Worm (Caenorhabditis elegans) whole organism, young adult: ENCODE results near the gene idpa-2.

Experiments
- B0019.2 ChIP-seq: fragments of 200-800 bp; sonication (Bioruptor generic); conservative IDR thresholded peaks from 2 replicates; pipeline ENCODE4 v1.3.6; 2022; ENCODE audit warnings: missing genetic modification reagents, missing genetic modification characterization, missing compliant biosample characterization
- B0035.1 ChIP-seq: sonication (generic microtip); optimal IDR thresholded peaks from 2 replicates; lab custom pipeline; 2016; ENCODE audit warnings: missing genetic modification characterization, mild to moderate bottlenecking, missing compliant biosample characterization, missing genotype, missing genetic modification reagents
- B0261.1 ChIP-seq: sonication (generic microtip); optimal IDR thresholded peaks from 2 replicates; lab custom pipeline; 2016; ENCODE audit warnings: mild to moderate bottlenecking, missing genetic modification characterization, moderate library complexity, missing compliant biosample characterization
- F10E7.11 ChIP-seq: sonication (generic microtip); optimal IDR thresholded peaks from 2 replicates; lab custom pipeline; 2017; ENCODE audit warnings: mild to moderate bottlenecking, missing genetic modification characterization, moderate library complexity, missing compliant biosample characterization
- F37B4.10 ChIP-seq: fragments of 200-800 bp; sonication (Bioruptor generic); IDR thresholded peaks from 2 replicates; pipeline ENCODE4 v1.3.6; 2022; ENCODE audit warnings: missing genetic modification characterization, missing compliant biosample characterization
- F39B2.1 ChIP-seq: fragments of 200-800 bp; sonication (Bioruptor generic); IDR thresholded peaks from 2 replicates; pipeline ENCODE4 v1.3.6; 2022; ENCODE audit warnings: missing genetic modification reagents, missing genetic modification characterization, missing compliant biosample characterization
- F57A8.1 ChIP-seq: fragments of 200-800 bp; sonication (Bioruptor generic); optimal IDR thresholded peaks from 2 replicates; lab custom pipeline; 2018; ENCODE audit warnings: mild to moderate bottlenecking, missing genetic modification characterization, moderate library complexity, missing compliant biosample characterization
- K12H6.12 ChIP-seq: fragments of 200-800 bp; sonication (Bioruptor generic); optimal IDR thresholded peaks from 2 replicates; lab custom pipeline; 2018; ENCODE audit warnings: mild to moderate bottlenecking, missing genetic modification characterization, missing compliant biosample characterization
- T26A5.8 ChIP-seq: sonication (generic microtip); optimal IDR thresholded peaks from 2 replicates; lab custom pipeline; 2016; ENCODE audit warnings: missing genetic modification characterization, missing compliant biosample characterization
- Y79H2A.3 ChIP-seq: fragments of 200-800 bp; sonication (Bioruptor generic); conservative IDR thresholded peaks from 2 replicates; pipeline ENCODE4 v1.3.6; 2022; ENCODE audit warnings: missing genetic modification reagents, missing genetic modification characterization, missing compliant biosample characterization
- attf-6 ChIP-seq: fragments of 200-800 bp; sonication (Bioruptor generic); IDR thresholded peaks from 2 replicates; pipeline ENCODE4 v1.3.6; 2022; ENCODE audit warnings: missing genetic modification reagents, missing genetic modification characterization, missing compliant biosample characterization
- bed-1 ChIP-seq: fragments of 200-800 bp; sonication (Bioruptor generic); IDR thresholded peaks from 2 replicates; pipeline ENCODE4 v1.3.6; 2022; ENCODE audit warnings: missing genetic modification reagents, missing genetic modification characterization, missing compliant biosample characterization
- bed-2 ChIP-seq: fragments of 200-800 bp; sonication (Bioruptor generic); IDR thresholded peaks from 2 replicates; pipeline ENCODE4 v1.3.6; 2022; ENCODE audit warnings: missing genetic modification reagents, missing genetic modification characterization, missing compliant biosample characterization
- cebp-1 ChIP-seq, 2 experiments: fragments of 200-800 bp in 1 of 2; sonication (Bioruptor generic) in 1 of 2; sonication (generic microtip) in 1 of 2; IDR thresholded peaks in 1 of 2; optimal IDR thresholded peaks in 1 of 2; 2 replicates each; pipeline versions ENCODE4 v1.3.6 to Lab custom; 2017 to 2022; ENCODE audit warnings: missing compliant biosample characterization in 2 of 2, missing genetic modification characterization in 2 of 2, mild to moderate bottlenecking in 1 of 2, missing genetic modification reagents in 1 of 2, moderate library complexity in 1 of 2
- ceh-27 ChIP-seq: fragments of 200-800 bp; sonication (Bioruptor generic); optimal IDR thresholded peaks from 2 replicates; lab custom pipeline; 2018; ENCODE audit warnings: mild to moderate bottlenecking, missing genetic modification characterization, moderate library complexity, missing compliant biosample characterization
- ceh-58 ChIP-seq: fragments of 200-800 bp; sonication (Bioruptor generic); IDR thresholded peaks from 2 replicates; pipeline ENCODE4 v1.3.6; 2022; ENCODE audit warnings: missing genetic modification characterization, missing compliant biosample characterization
- chd-7 ChIP-seq: sonication (generic microtip); optimal IDR thresholded peaks from 2 replicates; lab custom pipeline; 2016; ENCODE audit warnings: mild to moderate bottlenecking, missing genetic modification characterization, moderate library complexity, missing compliant biosample characterization
- ets-4 ChIP-seq: fragments of 200-800 bp; sonication (Bioruptor generic); optimal IDR thresholded peaks from 2 replicates; lab custom pipeline; 2018; ENCODE audit warnings: mild to moderate bottlenecking, missing genetic modification characterization, missing compliant biosample characterization
- gei-17 ChIP-seq: fragments of 200-800 bp; sonication (Bioruptor generic); optimal IDR thresholded peaks from 2 replicates; lab custom pipeline; 2018; ENCODE audit warnings: mild to moderate bottlenecking, missing genetic modification characterization, missing compliant biosample characterization
- hlh-12 ChIP-seq: sonication (generic microtip); optimal IDR thresholded peaks from 2 replicates; lab custom pipeline; 2016; ENCODE audit warnings: missing genetic modification characterization, missing compliant biosample characterization
- hlh-26 ChIP-seq: fragments of 200-800 bp; sonication (Bioruptor generic); conservative IDR thresholded peaks from 2 replicates; pipeline ENCODE4 v1.3.6; 2022; ENCODE audit warnings: missing genetic modification reagents, missing genetic modification characterization, missing compliant biosample characterization
- hmg-1.2 ChIP-seq: fragments of 200-800 bp; sonication (Bioruptor generic); IDR thresholded peaks from 2 replicates; pipeline ENCODE4 v1.3.6; 2022; ENCODE audit warnings: missing genetic modification reagents, missing genetic modification characterization, missing compliant biosample characterization
- let-526 ChIP-seq: fragments of 200-800 bp; sonication (Bioruptor generic); IDR thresholded peaks from 2 replicates; pipeline ENCODE4 v1.3.6; 2022; ENCODE audit warnings: missing genetic modification reagents, missing genetic modification characterization, missing compliant biosample characterization
- let-607 ChIP-seq, 2 experiments: fragments of 200-800 bp in 1 of 2; sonication (Bioruptor generic) in 1 of 2; sonication (generic microtip) in 1 of 2; optimal IDR thresholded peaks; 2 replicates each; lab custom pipeline; 2016 to 2018; ENCODE audit warnings: mild to moderate bottlenecking in 2 of 2, missing compliant biosample characterization in 2 of 2, missing genetic modification characterization in 2 of 2, moderate library complexity in 2 of 2, missing genotype in 1 of 2
- lin-35 ChIP-seq, 3 experiments: fragments of 150-350 bp in 2 of 3; sonication (generic microtip) in 1 of 3; optimal IDR thresholded peaks; 2 replicates each; lab custom pipeline; 2014 to 2018; ENCODE audit warnings: missing biosample characterization in 3 of 3, missing genetic modification characterization in 3 of 3, missing genetic modification reagents in 3 of 3
- lsl-1 ChIP-seq: fragments of 200-800 bp; sonication (Bioruptor generic); optimal IDR thresholded peaks from 2 replicates; lab custom pipeline; 2018; ENCODE audit warnings: mild to moderate bottlenecking, missing genetic modification characterization, moderate library complexity, missing compliant biosample characterization
- madf-10 ChIP-seq: sonication (generic microtip); optimal IDR thresholded peaks from 2 replicates; lab custom pipeline; 2016; ENCODE audit warnings: mild to moderate bottlenecking, missing genetic modification characterization, missing compliant biosample characterization
- mel-28 ChIP-seq: sonication (generic microtip); optimal IDR thresholded peaks from 2 replicates; lab custom pipeline; 2016; ENCODE audit warnings: borderline replicate concordance, mild to moderate bottlenecking, missing genetic modification characterization, missing compliant biosample characterization
- mes-4 ChIP-seq: sonication (generic microtip); optimal IDR thresholded peaks from 2 replicates; lab custom pipeline; 2016; ENCODE audit warnings: missing genotype, missing genetic modification characterization, missing compliant biosample characterization
- nfya-2 ChIP-seq: fragments of 200-800 bp; sonication (Bioruptor generic); IDR thresholded peaks from 2 replicates; pipeline ENCODE4 v1.3.6; 2022; ENCODE audit warnings: missing genetic modification reagents, missing genetic modification characterization, missing compliant biosample characterization
- nhr-120 ChIP-seq: fragments of 200-800 bp; sonication (Bioruptor generic); IDR thresholded peaks from 2 replicates; pipeline ENCODE4 v1.3.6; 2022; ENCODE audit warnings: missing genetic modification characterization, missing compliant biosample characterization
- rec-8 ChIP-seq, 2 experiments: sonication (generic microtip); optimal IDR thresholded peaks; 2 replicates each; lab custom pipeline; 2016; ENCODE audit warnings: mild to moderate bottlenecking in 2 of 2, missing genetic modification characterization in 2 of 2, missing genetic modification reagents in 2 of 2, missing genotype in 2 of 2, missing biosample characterization in 1 of 2, missing compliant biosample characterization in 1 of 2, moderate library complexity in 1 of 2
- repo-1 ChIP-seq: sonication (generic microtip); optimal IDR thresholded peaks from 2 replicates; lab custom pipeline; 2017; ENCODE audit warnings: mild to moderate bottlenecking, missing genetic modification characterization, missing compliant biosample characterization
- snpc-1.1 ChIP-seq: sonication (generic microtip); optimal IDR thresholded peaks from 2 replicates; lab custom pipeline; 2017; ENCODE audit warnings: missing genetic modification characterization, mild to moderate bottlenecking, missing compliant biosample characterization, antibody characterized with exemption, moderate library complexity, missing genotype, missing genetic modification reagents; ENCODE audit not compliant: insufficient read depth
- tlf-1 ChIP-seq: fragments of 200-800 bp; sonication (Bioruptor generic); optimal IDR thresholded peaks from 2 replicates; lab custom pipeline; 2018; ENCODE audit warnings: mild to moderate bottlenecking, missing genetic modification characterization, missing compliant biosample characterization
- zim-3 ChIP-seq: sonication (generic microtip); optimal IDR thresholded peaks from 2 replicates; lab custom pipeline; 2017; ENCODE audit warnings: mild to moderate bottlenecking, missing genetic modification characterization, moderate library complexity, missing compliant biosample characterization
- ztf-18 ChIP-seq: sonication (generic microtip); optimal IDR thresholded peaks from 2 replicates; lab custom pipeline; 2016; ENCODE audit warnings: missing genotype, mild to moderate bottlenecking, missing genetic modification characterization, missing compliant biosample characterization
- ztf-6 ChIP-seq: fragments of 200-800 bp; sonication (Bioruptor generic); IDR thresholded peaks from 2 replicates; pipeline ENCODE4 v1.3.6; 2022; ENCODE audit warnings: missing genetic modification reagents, missing genetic modification characterization, missing compliant biosample characterization

Gene idpa-2

ce11 chrII:8744555-8745448, 47.7 kb downstream of the idpa-2 start (continued):
- TF ChIP-seq K12H6.12 (tag; lab: Kevin White, UChicago): peak; percentile 44
- TF ChIP-seq B0019.2 (GFP tag; lab: Robert Waterston, UW): no peak
- no peak for TF ChIP-seq hlh-12
- TF ChIP-seq ztf-18 (tag; lab: Kevin White, UChicago): no peak
- no peak for TF ChIP-seq B0035.1 (tag; lab: Kevin White, UChicago)
- TF ChIP-seq attf-6 (GFP tag; lab: Robert Waterston, UW): no peak
- TF ChIP-seq mel-28 (tag; lab: Kevin White, UChicago): no peak
- peak in 1 of 3 experiments; percentile 15 for TF ChIP-seq lin-35 (GFP tag; optimal IDR thresholded peaks at IDR 0.05; lab: Kevin White, UChicago)
- TF ChIP-seq ets-4 (GFP tag; lab: Kevin White, UChicago): peak; percentile 36
- no peak for TF ChIP-seq snpc-1.1 (tag; lab: Kevin White, UChicago)
- TF ChIP-seq bed-2 (GFP tag; lab: Robert Waterston, UW): no peak
- TF ChIP-seq T26A5.8 (tag; lab: Kevin White, UChicago): no peak
- TF ChIP-seq gei-17: no peak
- TF ChIP-seq rec-8 (tag; optimal IDR thresholded peaks at IDR 0.05; lab: Kevin White, UChicago): no peak
- TF ChIP-seq B0261.1 (tag; lab: Kevin White, UChicago): no peak
- no peak for TF ChIP-seq nfya-2 (GFP tag; lab: Robert Waterston, UW)
- no peak for TF ChIP-seq chd-7 (tag; lab: Kevin White, UChicago)
- TF ChIP-seq F10E7.11 (tag; lab: Kevin White, UChicago): no peak
- TF ChIP-seq Y79H2A.3: no peak
- TF ChIP-seq hlh-26 (GFP tag; lab: Robert Waterston, UW): no peak
- TF ChIP-seq let-607 (tag; optimal IDR thresholded peaks at IDR 0.05; lab: Kevin White, UChicago): no peak
- TF ChIP-seq madf-10 (tag; lab: Kevin White, UChicago): no peak
- peak; percentile 7; the same call in 1 of the 2 replicates for TF ChIP-seq cebp-1 (GFP tag; IDR thresholded peaks at IDR 0.05; lab: Robert Waterston, UW)
- peak; percentile 39 for TF ChIP-seq cebp-1 (tag; optimal IDR thresholded peaks at IDR 0.05; lab: Kevin White, UChicago)
- no peak for TF ChIP-seq F39B2.1 (GFP tag; lab: Robert Waterston, UW)
- no peak for TF ChIP-seq bed-1 (GFP tag; lab: Robert Waterston, UW)
- no peak for TF ChIP-seq F37B4.10 (GFP tag; lab: Robert Waterston, UW)
- TF ChIP-seq nhr-120: no peak
- no peak for TF ChIP-seq lsl-1 (GFP tag; lab: Kevin White, UChicago)
- no peak for TF ChIP-seq ceh-27
- no peak for TF ChIP-seq zim-3
- TF ChIP-seq repo-1 (tag; lab: Kevin White, UChicago): no peak
- TF ChIP-seq tlf-1: no peak
- no peak for TF ChIP-seq mes-4 (tag; lab: Kevin White, UChicago)
- no peak for TF ChIP-seq ztf-6
- TF ChIP-seq F57A8.1: no peak
- peak; percentile 60 for TF ChIP-seq let-526 (GFP tag; lab: Robert Waterston, UW)
- 0 out of 2 replicates have a peak, but pooled peaks have one; percentile 25 for TF ChIP-seq ceh-58 (GFP tag; lab: Robert Waterston, UW)
- TF ChIP-seq hmg-1.2 (GFP tag; lab: Robert Waterston, UW): peak; percentile 5; the same call in 1 of the 2 replicates
